Worm (Caenorhabditis elegans): ENCODE data around the gene pnk-4.

Gene pnk-4

DNA sequence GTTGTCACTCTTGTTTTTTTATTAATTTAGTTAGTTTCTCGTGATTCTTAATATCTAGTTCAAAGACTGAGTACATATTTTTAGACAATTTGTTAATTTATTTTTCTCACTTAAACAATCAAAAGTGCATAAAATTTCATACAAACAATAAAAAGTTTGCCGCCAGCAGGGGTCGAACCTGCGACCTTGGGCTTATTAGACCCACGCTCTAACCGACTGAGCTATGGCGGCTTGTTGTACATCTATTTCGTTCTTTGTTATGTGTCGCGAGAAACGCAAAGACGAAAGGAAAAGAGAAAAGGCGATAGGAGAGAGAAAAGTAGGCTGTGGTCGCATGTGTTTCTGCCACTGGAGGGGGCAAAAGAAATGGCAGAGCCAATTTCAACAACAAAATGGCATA, 2.2 kb upstream of the pnk-4 start (continued):
- TF ChIP-seq mdl-1 (tag; optimal IDR thresholded peaks at IDR 0.05) (no peak), nhr-28 (tag; optimal IDR thresholded peaks at IDR 0.05) (no peak), hmg-11 (tag; optimal IDR thresholded peaks at IDR 0.05) (peak; percentile 89), ceh-9 (tag; optimal IDR thresholded peaks at IDR 0.05) (no peak)

DNA sequence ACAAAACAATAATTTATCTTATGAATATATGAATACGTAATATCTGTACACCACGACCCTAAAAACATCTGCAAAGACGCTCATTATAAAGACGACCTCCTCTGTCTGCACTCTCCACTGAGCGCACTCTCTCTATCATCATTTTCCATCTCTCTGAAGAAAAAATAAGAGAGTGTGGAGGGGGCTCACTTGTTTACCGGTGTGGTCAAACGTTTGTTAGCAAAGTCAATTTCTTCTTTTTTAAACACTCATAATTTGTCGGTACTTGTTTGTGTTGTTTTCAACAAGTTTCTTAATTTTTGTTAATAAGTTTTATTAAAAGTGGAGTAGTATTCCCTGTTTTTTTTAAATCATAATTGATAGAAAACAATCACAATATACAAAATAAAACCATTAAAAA, 1.4 kb upstream of the pnk-4 start:
- TF ChIP-seq daf-12 (tag; optimal IDR thresholded peaks at IDR 0.05) (no peak), ceh-28 (tag; optimal IDR thresholded peaks at IDR 0.05) (no peak), ceh-16 (tag; optimal IDR thresholded peaks at IDR 0.05) (no peak), eor-1 (tag; optimal IDR thresholded peaks at IDR 0.05) (no peak), jun-1 (tag; optimal IDR thresholded peaks at IDR 0.05) (no peak), nhr-12 (tag; optimal IDR thresholded peaks at IDR 0.05) (no peak), ztf-11 (tag; optimal IDR thresholded peaks at IDR 0.05) (no peak), nhr-28 (tag; optimal IDR thresholded peaks at IDR 0.05) (no peak), sea-2 (GFP tag; optimal IDR thresholded peaks at IDR 0.05) (no peak), lsy-12 (tag; optimal IDR thresholded peaks at IDR 0.05) (no peak), mml-1 (tag; optimal IDR thresholded peaks at IDR 0.05) (no peak), pha-4 (tag; optimal IDR thresholded peaks at IDR 0.05) (peak; percentile 72), nhr-76 (tag; optimal IDR thresholded peaks at IDR 0.05) (no peak), hmg-11 (tag; optimal IDR thresholded peaks at IDR 0.05) (no peak), zag-1 (tag; optimal IDR thresholded peaks at IDR 0.05) (no peak), snpc-4 (tag; optimal IDR thresholded peaks at IDR 0.05) (peak; percentile 0), ceh-9 (tag; optimal IDR thresholded peaks at IDR 0.05) (no peak), nhr-25 (tag; optimal IDR thresholded peaks at IDR 0.05) (no peak)

DNA sequence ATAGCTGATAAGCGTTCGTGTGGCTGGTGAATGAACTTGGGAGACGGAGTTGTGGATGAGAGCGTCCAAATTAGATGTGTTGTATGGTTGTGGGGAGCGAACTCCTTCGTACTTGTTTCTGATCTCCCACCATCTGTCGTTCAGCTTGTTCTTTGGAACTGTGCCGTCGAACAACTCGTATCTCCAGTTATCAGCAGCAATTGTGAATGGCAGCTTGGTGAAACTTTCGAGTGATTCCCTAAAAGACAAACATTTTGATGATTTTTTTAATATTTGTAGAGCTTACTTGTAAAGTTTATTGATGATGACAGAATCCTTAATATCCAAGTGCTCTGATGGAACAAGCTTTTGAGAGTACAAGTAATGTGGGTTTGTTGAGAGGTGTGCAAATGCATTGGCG, 6.4 kb downstream of the pnk-4 start:
- TF ChIP-seq unc-39 (tag; optimal IDR thresholded peaks at IDR 0.05) (no peak), ztf-4 (tag; optimal IDR thresholded peaks at IDR 0.05) (no peak), pqm-1 (tag; optimal IDR thresholded peaks at IDR 0.05) (no peak), sea-2 (GFP tag; optimal IDR thresholded peaks at IDR 0.05) (no peak), nhr-237 (tag; optimal IDR thresholded peaks at IDR 0.05) (no peak), nhr-67 (tag; optimal IDR thresholded peaks at IDR 0.05) (no peak), ceh-9 (tag; optimal IDR thresholded peaks at IDR 0.05) (no peak), nhr-23 (tag; optimal IDR thresholded peaks at IDR 0.05) (no peak), lsy-12 (tag; optimal IDR thresholded peaks at IDR 0.05) (no peak), nhr-11 (tag; optimal IDR thresholded peaks at IDR 0.05) (no peak), egl-27 (tag; optimal IDR thresholded peaks at IDR 0.05) (no peak)

DNA sequence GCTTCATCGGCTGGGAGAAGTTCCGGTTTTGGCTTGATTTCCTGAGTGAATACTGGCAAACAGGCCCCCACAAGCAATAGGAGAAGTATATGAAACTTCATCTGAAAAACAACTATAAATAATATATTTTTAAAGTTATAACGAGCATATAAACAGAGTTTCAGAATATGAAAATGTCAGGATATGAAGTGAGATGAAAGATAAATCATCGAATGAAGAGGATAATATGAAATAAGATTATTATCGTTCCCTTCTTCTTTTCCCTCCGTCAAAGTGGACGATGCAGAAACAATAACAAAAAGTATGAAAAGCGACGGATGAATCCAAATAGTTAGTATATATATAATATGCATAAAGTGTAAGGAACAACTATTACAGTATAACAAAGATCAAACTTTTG, 9.3 kb downstream of the pnk-4 start, which contains the start of gene acn-1:
TSS of gene acn-1 (minus strand) at position 101 of the 400 bp plus-strand sequence.
- TF ChIP-seq ceh-82 (tag; optimal IDR thresholded peaks at IDR 0.05) (no peak), aly-2 (tag; optimal IDR thresholded peaks at IDR 0.05) (no peak), elt-2 (tag; optimal IDR thresholded peaks at IDR 0.05) (no peak), nhr-77 (tag; optimal IDR thresholded peaks at IDR 0.05) (no peak), fkh-2 (tag; optimal IDR thresholded peaks at IDR 0.05) (no peak), R02D3.7 (tag; optimal IDR thresholded peaks at IDR 0.05) (no peak), nhr-11 (tag; optimal IDR thresholded peaks at IDR 0.05) (no peak), ztf-4 (tag; optimal IDR thresholded peaks at IDR 0.05) (no peak), snpc-4 (tag; optimal IDR thresholded peaks at IDR 0.05) (no peak), fos-1 (tag; optimal IDR thresholded peaks at IDR 0.05) (no peak), egl-5 (tag; optimal IDR thresholded peaks at IDR 0.05) (no peak), nhr-76 (tag; optimal IDR thresholded peaks at IDR 0.05) (no peak), elt-3 (tag; optimal IDR thresholded peaks at IDR 0.05) (no peak), ama-1 (optimal IDR thresholded peaks at IDR 0.05) (no peak), daf-12 (tag; optimal IDR thresholded peaks at IDR 0.05) (no peak), unc-39 (tag; optimal IDR thresholded peaks at IDR 0.05) (no peak)

DNA sequence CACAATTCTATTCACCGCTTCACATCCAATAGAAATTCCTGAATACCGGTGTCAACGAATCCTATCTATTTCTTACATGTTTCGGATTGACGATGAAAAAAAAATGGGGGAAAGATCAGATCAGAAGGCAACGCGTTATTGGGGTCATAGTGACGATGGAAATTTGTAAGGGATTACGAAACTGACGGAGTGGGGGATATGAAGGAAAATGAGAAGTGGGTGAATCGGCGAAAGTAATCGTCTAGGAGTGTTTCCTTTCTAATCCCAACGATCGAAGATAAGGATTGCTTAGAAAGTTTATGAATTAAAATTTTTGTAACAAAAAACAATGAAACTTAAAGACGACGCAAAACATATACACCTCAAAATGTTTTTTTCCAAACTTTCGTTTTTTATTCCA, 11.3 kb downstream of the pnk-4 start:
- no peak for TF ChIP-seq elt-2 (tag; optimal IDR thresholded peaks at IDR 0.05)
- peak; percentile 88 for TF ChIP-seq nhr-23 (tag; optimal IDR thresholded peaks at IDR 0.05)
- no peak for TF ChIP-seq fkh-10 (GFP tag; optimal IDR thresholded peaks at IDR 0.05)
